Fruit fly (Drosophila melanogaster) whole organism, adult: ENCODE data around the gene Pex16.

Source experiments
- CG7045 ChIP-seq: fragments of 200-800 bp; sonication (Bioruptor generic); optimal IDR thresholded peaks from 2 replicates; lab custom pipeline; 2017; ENCODE audit warnings: missing biosample characterization, mild to moderate bottlenecking, missing genetic modification characterization
- Clk ChIP-seq: fragments of 200-800 bp; sonication (Bioruptor generic); optimal IDR thresholded peaks from 2 replicates; lab custom pipeline; 2017; ENCODE audit warnings: missing biosample characterization, missing genetic modification characterization
- Hr96 ChIP-seq: fragments of 200-800 bp; sonication (Bioruptor generic); optimal IDR thresholded peaks from 2 replicates; lab custom pipeline; 2016; ENCODE audit warnings: missing biosample characterization, missing genetic modification characterization

dm6 chr3L:20752964-20753363 is 25.1 kb downstream of the Pex16 start:
- TF ChIP-seq CG7045 (GFP tag; lab: Kevin White, UChicago): no peak
- TF ChIP-seq Hr96 (GFP tag; lab: Kevin White, UChicago): no peak
- TF ChIP-seq Clk (GFP tag; lab: Kevin White, UChicago): no peak
